Worm (Caenorhabditis elegans) whole organism, young adult: Measurements from ENCODE around the gene C04H4.1.

ENCODE experiments used
- C06A6.2 ChIP-seq: fragments of 200-800 bp; sonication (Bioruptor generic); conservative IDR thresholded peaks from 2 replicates; pipeline ENCODE4 v1.3.6; 2022; ENCODE audit warnings: missing genetic modification characterization, missing compliant biosample characterization
- D2030.7 ChIP-seq: fragments of 200-800 bp; sonication (Bioruptor generic); IDR thresholded peaks from 2 replicates; pipeline ENCODE4 v1.3.6; 2022; ENCODE audit warnings: missing genetic modification reagents, missing genetic modification characterization, missing compliant biosample characterization
- F23B12.7 ChIP-seq: sonication (generic microtip); optimal IDR thresholded peaks from 2 replicates; lab custom pipeline; 2017; ENCODE audit warnings: missing genetic modification characterization, mild to moderate bottlenecking, missing compliant biosample characterization, antibody characterized with exemption, moderate library complexity; ENCODE audit not compliant: insufficient read depth
- F37B4.10 ChIP-seq: fragments of 200-800 bp; sonication (Bioruptor generic); IDR thresholded peaks from 2 replicates; pipeline ENCODE4 v1.3.6; 2022; ENCODE audit warnings: missing genetic modification characterization, missing compliant biosample characterization
- F57C9.4 ChIP-seq: sonication (generic microtip); optimal IDR thresholded peaks from 2 replicates; lab custom pipeline; 2017; ENCODE audit warnings: mild to moderate bottlenecking, missing genetic modification characterization, missing compliant biosample characterization
- T26A5.8 ChIP-seq: sonication (generic microtip); optimal IDR thresholded peaks from 2 replicates; lab custom pipeline; 2016; ENCODE audit warnings: missing genetic modification characterization, missing compliant biosample characterization
- akir-1 ChIP-seq: fragments of 200-800 bp; sonication (Bioruptor generic); optimal IDR thresholded peaks from 2 replicates; lab custom pipeline; 2018; ENCODE audit warnings: mild to moderate bottlenecking, missing genetic modification characterization, moderate library complexity, missing compliant biosample characterization
- ceh-100 ChIP-seq: fragments of 200-800 bp; sonication (Bioruptor generic); IDR thresholded peaks from 2 replicates; pipeline ENCODE4 v1.3.6; 2022; ENCODE audit warnings: missing genetic modification reagents, missing genetic modification characterization, missing compliant biosample characterization
- chd-7 ChIP-seq: sonication (generic microtip); optimal IDR thresholded peaks from 2 replicates; lab custom pipeline; 2016; ENCODE audit warnings: mild to moderate bottlenecking, missing genetic modification characterization, moderate library complexity, missing compliant biosample characterization
- dox-1 ChIP-seq: fragments of 200-800 bp; sonication (Bioruptor generic); IDR thresholded peaks from 2 replicates; pipeline ENCODE4 v1.3.6; 2022; ENCODE audit warnings: missing genetic modification reagents, missing genetic modification characterization, missing compliant biosample characterization
- dpl-1 ChIP-seq: fragments of 150-350 bp; optimal IDR thresholded peaks from 2 replicates; lab custom pipeline; 2014; ENCODE audit warnings: missing biosample characterization, missing genetic modification reagents, missing genetic modification characterization
- egl-18 ChIP-seq: fragments of 200-800 bp; sonication (Bioruptor generic); IDR thresholded peaks from 2 replicates; pipeline ENCODE4 v1.3.6; 2022; ENCODE audit warnings: missing genetic modification reagents, missing genetic modification characterization, missing compliant biosample characterization
- egl-44 ChIP-seq: fragments of 200-800 bp; sonication (Bioruptor generic); IDR thresholded peaks from 2 replicates; pipeline ENCODE4 v1.3.6; 2022; ENCODE audit warnings: missing genetic modification reagents, missing genetic modification characterization, missing compliant biosample characterization
- hmg-1.2 ChIP-seq: fragments of 200-800 bp; sonication (Bioruptor generic); IDR thresholded peaks from 2 replicates; pipeline ENCODE4 v1.3.6; 2022; ENCODE audit warnings: missing genetic modification reagents, missing genetic modification characterization, missing compliant biosample characterization
- lag-1 ChIP-seq: fragments of 200-800 bp; sonication (Bioruptor generic); IDR thresholded peaks from 2 replicates; pipeline ENCODE4 v1.3.6; 2022; ENCODE audit warnings: missing genetic modification reagents, missing genetic modification characterization, missing compliant biosample characterization
- lin-26 ChIP-seq: fragments of 200-800 bp; sonication (Bioruptor generic); IDR thresholded peaks from 2 replicates; pipeline ENCODE4 v1.3.6; 2022; ENCODE audit warnings: missing genetic modification reagents, missing genetic modification characterization, missing compliant biosample characterization
- lin-35 ChIP-seq, 3 experiments: fragments of 150-350 bp in 2 of 3; sonication (generic microtip) in 1 of 3; optimal IDR thresholded peaks; 2 replicates each; lab custom pipeline; 2014 to 2018; ENCODE audit warnings: missing biosample characterization in 3 of 3, missing genetic modification characterization in 3 of 3, missing genetic modification reagents in 3 of 3
- lin-40 ChIP-seq: sonication (generic microtip); optimal IDR thresholded peaks from 2 replicates; lab custom pipeline; 2016; ENCODE audit warnings: missing genetic modification characterization, mild to moderate bottlenecking, missing compliant biosample characterization, missing genotype, missing genetic modification reagents
- lin-54 ChIP-seq: fragments of 200-800 bp; sonication (Bioruptor generic); optimal IDR thresholded peaks from 2 replicates; lab custom pipeline; 2018; ENCODE audit warnings: mild to moderate bottlenecking, missing genetic modification characterization, missing compliant biosample characterization
- lsl-1 ChIP-seq: fragments of 200-800 bp; sonication (Bioruptor generic); optimal IDR thresholded peaks from 2 replicates; lab custom pipeline; 2018; ENCODE audit warnings: mild to moderate bottlenecking, missing genetic modification characterization, moderate library complexity, missing compliant biosample characterization
- madf-10 ChIP-seq: sonication (generic microtip); optimal IDR thresholded peaks from 2 replicates; lab custom pipeline; 2016; ENCODE audit warnings: mild to moderate bottlenecking, missing genetic modification characterization, missing compliant biosample characterization
- madf-3 ChIP-seq: fragments of 200-800 bp; sonication (Bioruptor generic); IDR thresholded peaks from 2 replicates; pipeline ENCODE4 v1.3.6; 2022; ENCODE audit warnings: missing genetic modification reagents, missing genetic modification characterization, missing compliant biosample characterization
- madf-8 ChIP-seq: fragments of 200-800 bp; sonication (Bioruptor generic); conservative IDR thresholded peaks from 2 replicates; pipeline ENCODE4 v1.3.6; 2022; ENCODE audit warnings: missing genetic modification reagents, missing genetic modification characterization, missing compliant biosample characterization
- mel-28 ChIP-seq: sonication (generic microtip); optimal IDR thresholded peaks from 2 replicates; lab custom pipeline; 2016; ENCODE audit warnings: borderline replicate concordance, mild to moderate bottlenecking, missing genetic modification characterization, missing compliant biosample characterization
- nfya-2 ChIP-seq: fragments of 200-800 bp; sonication (Bioruptor generic); IDR thresholded peaks from 2 replicates; pipeline ENCODE4 v1.3.6; 2022; ENCODE audit warnings: missing genetic modification reagents, missing genetic modification characterization, missing compliant biosample characterization
- nhr-27 ChIP-seq: fragments of 200-800 bp; sonication (Bioruptor generic); optimal IDR thresholded peaks from 2 replicates; lab custom pipeline; 2018; ENCODE audit warnings: mild to moderate bottlenecking, missing genetic modification characterization, moderate library complexity, missing compliant biosample characterization
- nhr-80 ChIP-seq: sonication (generic microtip); optimal IDR thresholded peaks from 2 replicates; lab custom pipeline; 2016; ENCODE audit warnings: missing genetic modification characterization, missing compliant biosample characterization
- rpc-1 ChIP-seq, 2 experiments: fragments of 150-350 bp in 1 of 2; sonication (generic microtip) in 1 of 2; optimal IDR thresholded peaks; 2 replicates each; lab custom pipeline; 2014 to 2018; ENCODE audit warnings: missing biosample characterization in 1 of 2, missing genetic modification characterization in 1 of 2, missing genetic modification reagents in 1 of 2, missing genotype in 1 of 2
- sdz-38 ChIP-seq: sonication (generic microtip); optimal IDR thresholded peaks from 2 replicates; lab custom pipeline; 2016; ENCODE audit warnings: missing genotype, missing genetic modification characterization, missing compliant biosample characterization
- sea-2 ChIP-seq: fragments of 200-800 bp; sonication (Bioruptor generic); IDR thresholded peaks from 2 replicates; pipeline ENCODE4 v1.3.6; 2022; ENCODE audit warnings: missing genetic modification characterization, missing compliant biosample characterization
- snpc-1.1 ChIP-seq: sonication (generic microtip); optimal IDR thresholded peaks from 2 replicates; lab custom pipeline; 2017; ENCODE audit warnings: missing genetic modification characterization, mild to moderate bottlenecking, missing compliant biosample characterization, antibody characterized with exemption, moderate library complexity, missing genotype, missing genetic modification reagents; ENCODE audit not compliant: insufficient read depth
- sptf-2 ChIP-seq: fragments of 200-800 bp; sonication (Bioruptor generic); optimal IDR thresholded peaks from 2 replicates; lab custom pipeline; 2018; ENCODE audit warnings: mild to moderate bottlenecking, missing genetic modification characterization, missing compliant biosample characterization
- tbx-9 ChIP-seq: sonication (generic microtip); optimal IDR thresholded peaks from 2 replicates; lab custom pipeline; 2016; ENCODE audit warnings: borderline replicate concordance, missing genetic modification characterization, inconsistent platforms, missing compliant biosample characterization
- tlf-1 ChIP-seq: fragments of 200-800 bp; sonication (Bioruptor generic); optimal IDR thresholded peaks from 2 replicates; lab custom pipeline; 2018; ENCODE audit warnings: mild to moderate bottlenecking, missing genetic modification characterization, missing compliant biosample characterization
- unc-130 ChIP-seq: sonication (generic microtip); optimal IDR thresholded peaks from 2 replicates; lab custom pipeline; 2016; ENCODE audit warnings: missing genetic modification reagents, missing genetic modification characterization, missing compliant biosample characterization
- unc-62 ChIP-seq: fragments of 150-350 bp; optimal IDR thresholded peaks from 2 replicates; lab custom pipeline; 2014; ENCODE audit warnings: missing biosample characterization, missing genetic modification reagents, missing genetic modification characterization
- xnd-1 ChIP-seq: sonication (generic microtip); optimal IDR thresholded peaks from 2 replicates; lab custom pipeline; 2016; ENCODE audit warnings: missing genotype, missing genetic modification reagents, missing genetic modification characterization, missing compliant biosample characterization
- ztf-18 ChIP-seq: sonication (generic microtip); optimal IDR thresholded peaks from 2 replicates; lab custom pipeline; 2016; ENCODE audit warnings: missing genotype, mild to moderate bottlenecking, missing genetic modification characterization, missing compliant biosample characterization
- ztf-22 ChIP-seq: fragments of 200-800 bp; sonication (Bioruptor generic); optimal IDR thresholded peaks from 2 replicates; lab custom pipeline; 2018; ENCODE audit warnings: mild to moderate bottlenecking, missing genetic modification characterization, moderate library complexity, missing compliant biosample characterization
- ztf-25 ChIP-seq: fragments of 200-800 bp; sonication (Bioruptor generic); IDR thresholded peaks from 2 replicates; pipeline ENCODE4 v1.3.6; 2022; ENCODE audit warnings: missing genetic modification reagents, missing genetic modification characterization, missing compliant biosample characterization
- ztf-28 ChIP-seq: fragments of 200-800 bp; sonication (Bioruptor generic); IDR thresholded peaks from 2 replicates; pipeline ENCODE4 v1.3.6; 2022; ENCODE audit warnings: missing genetic modification reagents, missing genetic modification characterization, missing compliant biosample characterization

C04H4.1 gene

ce11 chrII:7930671-7931070, 28.0 kb upstream of the C04H4.1 start:
- TF ChIP-seq dpl-1 (no peak), madf-8 (GFP tag; lab: Robert Waterston, UW) (no peak), nhr-27 (no peak), ceh-100 (GFP tag; lab: Robert Waterston, UW) (no peak), lin-40 (tag; lab: Kevin White, UChicago) (no peak), chd-7 (no peak), ztf-25 (GFP tag; lab: Robert Waterston, UW) (no peak), ztf-28 (GFP tag; lab: Robert Waterston, UW) (no peak), F23B12.7 (tag; lab: Kevin White, UChicago) (no peak), lin-35 (GFP tag; optimal IDR thresholded peaks at IDR 0.05; lab: Kevin White, UChicago) (no peak), tbx-9 (tag; lab: Kevin White, UChicago) (no peak), lag-1 (GFP tag; lab: Robert Waterston, UW) (no peak), D2030.7 (GFP tag; lab: Robert Waterston, UW) (no peak), unc-130 (no peak), xnd-1 (tag; lab: Kevin White, UChicago) (no peak), mel-28 (no peak), C06A6.2 (GFP tag; lab: Robert Waterston, UW) (no peak), F37B4.10 (GFP tag; lab: Robert Waterston, UW) (no peak), madf-3 (GFP tag; lab: Robert Waterston, UW) (no peak)

- TF ChIP-seq ztf-22 (no peak), madf-10 (tag; lab: Kevin White, UChicago) (no peak), F57C9.4 (tag; lab: Kevin White, UChicago) (no peak), akir-1 (GFP tag; lab: Kevin White, UChicago) (no peak), lin-26 (GFP tag; lab: Robert Waterston, UW) (no peak), lsl-1 (GFP tag; lab: Kevin White, UChicago) (no peak), sea-2 (GFP tag; lab: Robert Waterston, UW) (no peak), snpc-1.1 (no peak)
These were observed 23.0 kb upstream of the C04H4.1 start for ce11 chrII:7935622-7936021.

- TF ChIP-seq nfya-2 (no peak), unc-62 (GFP tag; lab: Kevin White, UChicago) (no peak), egl-44 (no peak), sdz-38 (no peak), dpl-1 (no peak), rpc-1 (optimal IDR thresholded peaks at IDR 0.05; lab: Kevin White, UChicago) (no peak), rpc-1 (tag; optimal IDR thresholded peaks at IDR 0.05; lab: Kevin White, UChicago) (no peak), nhr-80 (no peak), lag-1 (GFP tag; lab: Robert Waterston, UW) (no peak), ztf-28 (GFP tag; lab: Robert Waterston, UW) (no peak), T26A5.8 (tag; lab: Kevin White, UChicago) (no peak), F37B4.10 (GFP tag; lab: Robert Waterston, UW) (no peak), egl-18 (GFP tag; lab: Robert Waterston, UW) (no peak)
These were observed 20.6 kb upstream of the C04H4.1 start, which contains the start of gene ZK669.2 for ce11 chrII:7938078-7938477. Gene ZK669.2, minus strand, starts transcription at chrII:7938178.

- TF ChIP-seq ztf-18 (tag; lab: Kevin White, UChicago) (no peak), mel-28 (no peak), dox-1 (GFP tag; lab: Robert Waterston, UW) (no peak), F37B4.10 (GFP tag; lab: Robert Waterston, UW) (no peak), snpc-1.1 (no peak), ceh-100 (GFP tag; lab: Robert Waterston, UW) (no peak), tlf-1 (GFP tag; lab: Kevin White, UChicago) (no peak), hmg-1.2 (GFP tag; lab: Robert Waterston, UW) (no peak), sptf-2 (GFP tag; lab: Kevin White, UChicago) (no peak), tbx-9 (tag; lab: Kevin White, UChicago) (no peak), T26A5.8 (tag; lab: Kevin White, UChicago) (no peak), D2030.7 (GFP tag; lab: Robert Waterston, UW) (no peak), sea-2 (GFP tag; lab: Robert Waterston, UW) (no peak), akir-1 (GFP tag; lab: Kevin White, UChicago) (no peak), lin-54 (GFP tag; lab: Kevin White, UChicago) (no peak)
These were observed 17.8 kb upstream of the C04H4.1 start, which contains the start of gene ZK669.3 for ce11 chrII:7940848-7941247. Gene ZK669.3, plus strand, starts transcription at chrII:7941148.
